Fruit fly (Drosophila melanogaster) whole organism, pupa: Measurements from ENCODE around the gene mamo.

Source experiments
- CG10348 ChIP-seq: fragments of 200-800 bp; sonication (Bioruptor generic); IDR thresholded peaks from 2 replicates; pipeline ENCODE4 v1.3.6; 2022; ENCODE audit warnings: missing biosample characterization, missing genetic modification characterization
- CG12605 ChIP-seq: fragments of 200-800 bp; sonication (Bioruptor generic); IDR thresholded peaks from 2 replicates; pipeline ENCODE4 v1.3.6; 2022; ENCODE audit warnings: missing biosample characterization, missing genetic modification characterization
- CG13204 ChIP-seq: fragments of 200-800 bp; sonication (Bioruptor generic); optimal IDR thresholded peaks from 2 replicates; lab custom pipeline; 2018; ENCODE audit warnings: missing biosample characterization, mild to moderate bottlenecking, missing genetic modification characterization, moderate library complexity
- CG14655 ChIP-seq: fragments of 200-800 bp; sonication (Bioruptor generic); optimal IDR thresholded peaks from 3 replicates; lab custom pipeline; 2017; ENCODE audit warnings: mild to moderate bottlenecking, missing biosample characterization, missing genetic modification reagents, missing genetic modification characterization
- CG15710 ChIP-seq: fragments of 200-800 bp; sonication (Bioruptor generic); optimal IDR thresholded peaks from 2 replicates; lab custom pipeline; 2018; ENCODE audit warnings: missing biosample characterization, mild to moderate bottlenecking, missing genetic modification characterization, moderate library complexity
- CG17806 ChIP-seq: fragments of 200-800 bp; sonication (Bioruptor generic); optimal IDR thresholded peaks from 2 replicates; lab custom pipeline; 2018; ENCODE audit warnings: missing biosample characterization, mild to moderate bottlenecking, missing genetic modification characterization, moderate library complexity
- CG32121 ChIP-seq: fragments of 200-800 bp; sonication (Bioruptor generic); IDR thresholded peaks from 2 replicates; pipeline ENCODE4 v1.3.6; 2022; ENCODE audit warnings: missing biosample characterization, missing genetic modification characterization
- CG34367 ChIP-seq: fragments of 200-800 bp; sonication (Bioruptor generic); optimal IDR thresholded peaks from 2 replicates; lab custom pipeline; 2018; ENCODE audit warnings: missing biosample characterization, mild to moderate bottlenecking, missing genetic modification characterization
- CG4496 ChIP-seq: fragments of 200-800 bp; sonication (Bioruptor generic); IDR thresholded peaks from 3 replicates; pipeline ENCODE4 v1.3.6; 2022; ENCODE audit warnings: missing biosample characterization, missing genetic modification characterization
- CG8159 ChIP-seq: fragments of 200-800 bp; sonication (Bioruptor generic); optimal IDR thresholded peaks from 3 replicates; lab custom pipeline; 2018; ENCODE audit warnings: missing biosample characterization, mild to moderate bottlenecking, missing genetic modification characterization, moderate library complexity
- CG8301 ChIP-seq: fragments of 200-800 bp; sonication (Bioruptor generic); optimal IDR thresholded peaks from 2 replicates; lab custom pipeline; 2018; ENCODE audit warnings: missing biosample characterization, mild to moderate bottlenecking, missing genetic modification characterization
- CG9948 ChIP-seq: fragments of 200-800 bp; sonication (Bioruptor generic); optimal IDR thresholded peaks from 2 replicates; lab custom pipeline; 2018; ENCODE audit warnings: missing biosample characterization, mild to moderate bottlenecking, missing genetic modification characterization, moderate library complexity
- D1 ChIP-seq: fragments of 200-800 bp; sonication (Bioruptor generic); optimal IDR thresholded peaks from 2 replicates; lab custom pipeline; 2018; ENCODE audit warnings: missing biosample characterization, mild to moderate bottlenecking, missing genetic modification characterization, moderate library complexity
- EcR ChIP-seq: fragments of 200-800 bp; sonication (Bioruptor generic); optimal IDR thresholded peaks from 3 replicates; lab custom pipeline; 2019; ENCODE audit warnings: missing biosample characterization, missing genetic modification characterization, mild to moderate bottlenecking, moderate library complexity, missing genetic modification reagents
- Ets98B ChIP-seq: fragments of 200-800 bp; sonication (Bioruptor generic); IDR thresholded peaks from 2 replicates; pipeline ENCODE4 v1.3.6; 2022; ENCODE audit warnings: missing biosample characterization, missing genetic modification characterization
- Pif1A ChIP-seq: fragments of 200-800 bp; sonication (Bioruptor generic); optimal IDR thresholded peaks from 3 replicates; lab custom pipeline; 2016; ENCODE audit warnings: missing biosample characterization, missing genetic modification characterization
- Pif1B ChIP-seq: fragments of 200-800 bp; sonication (Bioruptor generic); optimal IDR thresholded peaks from 3 replicates; lab custom pipeline; 2016; ENCODE audit warnings: missing biosample characterization, missing genetic modification characterization
- Snoo ChIP-seq: fragments of 200-800 bp; sonication (Bioruptor generic); optimal IDR thresholded peaks from 3 replicates; lab custom pipeline; 2017; ENCODE audit warnings: missing biosample characterization, mild to moderate bottlenecking, missing genetic modification characterization, inconsistent platforms
- fd96Ca ChIP-seq: fragments of 200-800 bp; sonication (Bioruptor generic); IDR thresholded peaks from 3 replicates; pipeline ENCODE4 v1.3.6; 2022; ENCODE audit warnings: missing biosample characterization, missing genetic modification characterization
- gl ChIP-seq: fragments of 200-800 bp; sonication (Bioruptor generic); optimal IDR thresholded peaks from 2 replicates; lab custom pipeline; 2018; ENCODE audit warnings: missing biosample characterization, mild to moderate bottlenecking, missing genetic modification characterization
- rn ChIP-seq: fragments of 200-800 bp; sonication (Bioruptor generic); IDR thresholded peaks from 2 replicates; pipeline ENCODE4 v1.3.6; 2022; ENCODE audit warnings: missing biosample characterization, missing genetic modification characterization

The mamo gene

dm6 chrX:13820310-13821038 is 169.9 kb downstream of the mamo start:
- TF ChIP-seq CG10348 (GFP tag; lab: Robert Waterston, UW) (no peak), Snoo (tag; lab: Kevin White, UChicago) (no peak), CG14655 (GFP tag; lab: Kevin White, UChicago) (no peak), Pif1B (GFP tag; lab: Kevin White, UChicago) (no peak), Ets98B (GFP tag; lab: Robert Waterston, UW) (no peak), CG9948 (tag; lab: Kevin White, UChicago) (no peak), CG13204 (GFP tag; lab: Kevin White, UChicago) (no peak), CG8159 (tag; lab: Kevin White, UChicago) (no peak), CG17806 (tag; lab: Kevin White, UChicago) (no peak), CG34367 (no peak), rn (no peak), CG15710 (tag; lab: Kevin White, UChicago) (no peak), CG4496 (GFP tag; lab: Robert Waterston, UW) (no peak), CG12605 (GFP tag; lab: Robert Waterston, UW) (no peak), CG8301 (tag; lab: Kevin White, UChicago) (no peak)

- no peak for TF ChIP-seq CG4496 (GFP tag; lab: Robert Waterston, UW)
- no peak for TF ChIP-seq CG13204 (GFP tag; lab: Kevin White, UChicago)
- no peak for TF ChIP-seq fd96Ca (GFP tag; lab: Robert Waterston, UW)
- no peak for TF ChIP-seq CG10348 (GFP tag; lab: Robert Waterston, UW)
Measured at dm6 chrX:13819682-13820081, 170.6 kb downstream of the mamo start.

- peak; percentile 53 for TF ChIP-seq CG14655 (GFP tag; lab: Kevin White, UChicago)
- TF ChIP-seq Ets98B (GFP tag; lab: Robert Waterston, UW) = 0 out of 2 replicates have a peak, but pooled peaks have one; percentile 16
- peak; percentile 15 for TF ChIP-seq CG8301 (tag; lab: Kevin White, UChicago)
- no peak for TF ChIP-seq CG15710 (tag; lab: Kevin White, UChicago)
- no peak for TF ChIP-seq CG13204 (GFP tag; lab: Kevin White, UChicago)
- TF ChIP-seq, all 21 proteins: peak for 3
Measured at dm6 chrX:13818841-13819240, 171.5 kb downstream of the mamo start.

- TF ChIP-seq Ets98B (GFP tag; lab: Robert Waterston, UW) (no peak), fd96Ca (GFP tag; lab: Robert Waterston, UW) (no peak), Pif1B (GFP tag; lab: Kevin White, UChicago) (no peak), CG32121 (GFP tag; lab: Robert Waterston, UW) (no peak), rn (no peak), Pif1A (no peak), EcR (GFP tag; lab: Kevin White, UChicago) (no peak), CG9948 (tag; lab: Kevin White, UChicago) (no peak), CG17806 (tag; lab: Kevin White, UChicago) (no peak), CG10348 (GFP tag; lab: Robert Waterston, UW) (no peak), D1 (tag; lab: Kevin White, UChicago) (no peak), CG34367 (no peak)
Measured at dm6 chrX:13818172-13818472, 172.2 kb downstream of the mamo start.

- TF ChIP-seq CG10348 (GFP tag; lab: Robert Waterston, UW) = no peak
- TF ChIP-seq Ets98B (GFP tag; lab: Robert Waterston, UW) = peak; percentile 56; the same call in 1 of the 2 replicates
- no peak for TF ChIP-seq Pif1A
- peak; percentile 56 for TF ChIP-seq CG32121 (GFP tag; lab: Robert Waterston, UW)
- TF ChIP-seq gl = no peak
- no peak for TF ChIP-seq CG14655 (GFP tag; lab: Kevin White, UChicago)
- peak; percentile 20 for TF ChIP-seq CG8301 (tag; lab: Kevin White, UChicago)
- TF ChIP-seq CG12605 (GFP tag; lab: Robert Waterston, UW) = peak; percentile 42; the same call in 1 of the 2 replicates
- TF ChIP-seq CG17806 (tag; lab: Kevin White, UChicago) = no peak
- TF ChIP-seq CG4496 (GFP tag; lab: Robert Waterston, UW) = peak; percentile 40; the same call in 1 of the 3 replicates
- TF ChIP-seq rn = no peak
- TF ChIP-seq D1 (tag; lab: Kevin White, UChicago) = no peak
- no peak for TF ChIP-seq CG8159 (tag; lab: Kevin White, UChicago)
- no peak for TF ChIP-seq CG34367
- no peak for TF ChIP-seq Snoo (tag; lab: Kevin White, UChicago)
- TF ChIP-seq EcR (GFP tag; lab: Kevin White, UChicago) = no peak
- no peak for TF ChIP-seq CG13204 (GFP tag; lab: Kevin White, UChicago)
- TF ChIP-seq CG15710 (tag; lab: Kevin White, UChicago) = no peak
- TF ChIP-seq CG9948 (tag; lab: Kevin White, UChicago) = no peak
- no peak for TF ChIP-seq fd96Ca (GFP tag; lab: Robert Waterston, UW)
- TF ChIP-seq Pif1B (GFP tag; lab: Kevin White, UChicago) = peak; percentile 4
Measured at dm6 chrX:13817418-13818171, 172.7 kb downstream of the mamo start.
